Fruit fly (Drosophila melanogaster) whole organism, wandering third instar larva: ENCODE data around the gene Rh5.
"Not testable (repeated sequence)": the region's sequence is repeated elsewhere in the genome, so short reads cannot be mapped to it uniquely, and the experiment has no call there.

Experiments
- CrebA ChIP-seq: fragments of 200-800 bp; sonication (Bioruptor generic); optimal IDR thresholded peaks from 2 replicates; lab custom pipeline; 2016; ENCODE audit warnings: missing biosample characterization, mild to moderate bottlenecking, missing genetic modification characterization, borderline replicate concordance
- Hr78 ChIP-seq: fragments of >200 bp; optimal IDR thresholded peaks from 2 replicates; lab custom pipeline; 2017; ENCODE audit warnings: missing biosample characterization, missing genetic modification characterization
- Mio ChIP-seq: sonication (Bioruptor generic); optimal IDR thresholded peaks from 2 replicates; lab custom pipeline; 2016; ENCODE audit warnings: missing biosample characterization, missing genetic modification characterization
- Myc ChIP-seq: fragments of >200 bp; optimal IDR thresholded peaks from 2 replicates; lab custom pipeline; 2017
- OdsH ChIP-seq: fragments of 200-800 bp; sonication (Bioruptor generic); optimal IDR thresholded peaks from 2 replicates; lab custom pipeline; 2016; ENCODE audit warnings: missing biosample characterization, mild to moderate bottlenecking, missing genetic modification characterization
- Sp1 ChIP-seq: fragments of 200-800 bp; sonication (Bioruptor generic); optimal IDR thresholded peaks from 3 replicates; lab custom pipeline; 2019; ENCODE audit warnings: missing biosample characterization, mild to moderate bottlenecking, missing genetic modification characterization, moderate library complexity
- Vsx2 ChIP-seq: fragments of 200-300, 225-300 bp; sonication (Bioruptor generic); optimal IDR thresholded peaks from 2 replicates; lab custom pipeline; 2018; ENCODE audit warnings: missing biosample characterization, missing genetic modification characterization; ENCODE audit not compliant: partially characterized antibody
- br ChIP-seq: fragments of 200-800 bp; sonication (Bioruptor generic); optimal IDR thresholded peaks from 2 replicates; lab custom pipeline; 2016; ENCODE audit warnings: missing biosample characterization, missing genetic modification characterization
- brk ChIP-seq: fragments of 200-800 bp; sonication (Bioruptor generic); optimal IDR thresholded peaks from 2 replicates; lab custom pipeline; 2016; ENCODE audit warnings: missing biosample characterization, mild to moderate bottlenecking, missing genetic modification characterization
- ey ChIP-seq: fragments of 200-800 bp; sonication (Bioruptor generic); optimal IDR thresholded peaks from 2 replicates; lab custom pipeline; 2016; ENCODE audit warnings: missing biosample characterization, missing genetic modification characterization
- psq ChIP-seq: fragments of 200-800 bp; sonication (Bioruptor generic); optimal IDR thresholded peaks from 3 replicates; lab custom pipeline; 2017; ENCODE audit warnings: missing biosample characterization, mild to moderate bottlenecking, missing genetic modification characterization, moderate library complexity
- rgr ChIP-seq: fragments of 200-800 bp; sonication (Bioruptor generic); optimal IDR thresholded peaks from 3 replicates; lab custom pipeline; 2016; ENCODE audit warnings: missing biosample characterization, mild to moderate bottlenecking, missing genetic modification characterization

- not testable (repeated sequence) for TF ChIP-seq Mio (GFP tag; lab: Kevin White, UChicago); br (GFP tag; lab: Kevin White, UChicago); Myc (lab: Kevin White, UChicago); Hr78; brk (GFP tag; lab: Kevin White, UChicago); CrebA (GFP tag; lab: Kevin White, UChicago); Vsx2 (GFP tag; lab: Kevin White, UChicago); OdsH (GFP tag; lab: Kevin White, UChicago); rgr (GFP tag; lab: Kevin White, UChicago); psq (GFP tag; lab: Kevin White, UChicago); Sp1 (GFP tag; lab: Kevin White, UChicago); ey (GFP tag; lab: Kevin White, UChicago)
These were observed 11.4 kb upstream of the Rh5 start, which contains the start of gene Ada1-1 for dm6 chr2L:11996509-11996908.
